Fruit fly (Drosophila melanogaster) whole organism, embryonic: ENCODE data around the gene Mipp2.

Experiments
- BEAF-32 ChIP-seq: fragments of 200-800 bp; sonication (Bioruptor generic); optimal IDR thresholded peaks from 3 replicates; lab custom pipeline; 2017; ENCODE audit warnings: missing biosample characterization, missing genetic modification characterization, mild to moderate bottlenecking, moderate library complexity, missing genetic modification reagents
- BtbVII ChIP-seq: fragments of 200-800 bp; sonication (Bioruptor generic); optimal IDR thresholded peaks from 3 replicates; lab custom pipeline; 2017; ENCODE audit warnings: missing biosample characterization, mild to moderate bottlenecking, missing genetic modification characterization
- CG10565 ChIP-seq: fragments of 200-800 bp; sonication (Bioruptor generic); optimal IDR thresholded peaks from 3 replicates; lab custom pipeline; 2016; ENCODE audit warnings: missing biosample characterization, mild to moderate bottlenecking, missing genetic modification characterization
- CG10654 ChIP-seq: fragments of 200-800 bp; sonication (Bioruptor generic); optimal IDR thresholded peaks from 2 replicates; lab custom pipeline; 2016; ENCODE audit warnings: missing biosample characterization, missing genetic modification characterization
- CG11093 ChIP-seq: fragments of 200-800 bp; sonication (Bioruptor generic); IDR thresholded peaks from 3 replicates; pipeline ENCODE4 v1.3.6; 2022; ENCODE audit warnings: missing biosample characterization, missing genetic modification characterization
- CG11696 ChIP-seq: fragments of 200-800 bp; sonication (Bioruptor generic); IDR thresholded peaks from 2 replicates; pipeline ENCODE4 v1.3.6; 2022; ENCODE audit warnings: missing biosample characterization, missing genetic modification characterization
- CG11723 ChIP-seq: fragments of 200-800 bp; sonication (Bioruptor generic); optimal IDR thresholded peaks from 2 replicates; lab custom pipeline; 2017; ENCODE audit warnings: missing biosample characterization, mild to moderate bottlenecking, missing genetic modification characterization
- CG12155 ChIP-seq: fragments of 200-800 bp; sonication (Bioruptor generic); optimal IDR thresholded peaks from 3 replicates; lab custom pipeline; 2016; ENCODE audit warnings: missing biosample characterization, missing genetic modification characterization
- CG1233 ChIP-seq: fragments of 200-800 bp; sonication (Bioruptor generic); optimal IDR thresholded peaks from 4 replicates; lab custom pipeline; 2018; ENCODE audit warnings: missing biosample characterization, mild to moderate bottlenecking, missing genetic modification characterization
- CG13296 ChIP-seq: fragments of 200-800 bp; sonication (Bioruptor generic); optimal IDR thresholded peaks from 3 replicates; lab custom pipeline; 2018; ENCODE audit warnings: missing biosample characterization, mild to moderate bottlenecking, missing genetic modification characterization
- CG14860 ChIP-seq: fragments of 200-800 bp; sonication (Bioruptor generic); IDR thresholded peaks from 3 replicates; pipeline ENCODE4 v1.3.6; 2022; ENCODE audit warnings: missing biosample characterization, missing genetic modification characterization; ENCODE audit not compliant: partially characterized antibody
- CG15696 ChIP-seq: fragments of 200-800 bp; sonication (Bioruptor generic); optimal IDR thresholded peaks from 2 replicates; lab custom pipeline; 2019; ENCODE audit warnings: missing biosample characterization, mild to moderate bottlenecking, missing genetic modification characterization, moderate library complexity
- CG16813 ChIP-seq: fragments of 200-800 bp; sonication (Bioruptor generic); IDR thresholded peaks from 3 replicates; pipeline ENCODE4 v1.3.6; 2022; ENCODE audit warnings: missing biosample characterization, missing genetic modification characterization; ENCODE audit not compliant: partially characterized antibody
- CG17186 ChIP-seq: fragments of 200-800 bp; sonication (Bioruptor generic); optimal IDR thresholded peaks from 3 replicates; lab custom pipeline; 2017; ENCODE audit warnings: missing biosample characterization, missing genetic modification reagents, missing genetic modification characterization
- CG17359 ChIP-seq: fragments of 200-800 bp; sonication (Bioruptor generic); optimal IDR thresholded peaks from 3 replicates; lab custom pipeline; 2018; ENCODE audit warnings: missing biosample characterization, mild to moderate bottlenecking, missing genetic modification characterization, moderate library complexity
- CG18011 ChIP-seq: fragments of 200-800 bp; sonication (Bioruptor generic); optimal IDR thresholded peaks from 2 replicates; lab custom pipeline; 2017; ENCODE audit warnings: missing biosample characterization, missing genetic modification characterization, mild to moderate bottlenecking, moderate library complexity, missing genotype
- CG2120 ChIP-seq: fragments of 200-800 bp; sonication (Bioruptor generic); optimal IDR thresholded peaks from 3 replicates; lab custom pipeline; 2016; ENCODE audit warnings: missing biosample characterization, missing genetic modification characterization
- CG33557 ChIP-seq: fragments of 200-800 bp; sonication (Bioruptor generic); optimal IDR thresholded peaks from 2 replicates; lab custom pipeline; 2019; ENCODE audit warnings: missing biosample characterization, mild to moderate bottlenecking, missing genetic modification characterization, moderate library complexity
- CG4360 ChIP-seq: fragments of 200-800 bp; sonication (Bioruptor generic); IDR thresholded peaks from 2 replicates; pipeline ENCODE4 v1.3.6; 2022; ENCODE audit warnings: missing biosample characterization, missing genetic modification characterization
- CG4730 ChIP-seq: fragments of 200-800 bp; sonication (Bioruptor generic); IDR thresholded peaks from 2 replicates; pipeline ENCODE4 v1.3.6; 2022; ENCODE audit warnings: missing biosample characterization, missing genetic modification characterization
- CG5245 ChIP-seq: fragments of 200-800 bp; sonication (Bioruptor generic); optimal IDR thresholded peaks from 3 replicates; lab custom pipeline; 2016; ENCODE audit warnings: missing biosample characterization, missing genetic modification characterization
- CG7556 ChIP-seq: fragments of 200-800 bp; sonication (Bioruptor generic); optimal IDR thresholded peaks from 2 replicates; lab custom pipeline; 2017; ENCODE audit warnings: missing biosample characterization, mild to moderate bottlenecking, missing genetic modification characterization
- CG8281 ChIP-seq: fragments of 200-800 bp; sonication (Bioruptor generic); optimal IDR thresholded peaks from 2 replicates; lab custom pipeline; 2018; ENCODE audit warnings: missing biosample characterization, mild to moderate bottlenecking, missing genetic modification characterization, moderate library complexity
- CG8359 ChIP-seq: fragments of 200-800 bp; sonication (Bioruptor generic); optimal IDR thresholded peaks from 2 replicates; lab custom pipeline; 2017; ENCODE audit warnings: missing biosample characterization, mild to moderate bottlenecking, missing genetic modification characterization, borderline replicate concordance
- CHES-1-like ChIP-seq: fragments of 200-800 bp; sonication (Bioruptor generic); optimal IDR thresholded peaks from 2 replicates; lab custom pipeline; 2016; ENCODE audit warnings: missing biosample characterization, missing genetic modification characterization
- Camta ChIP-seq: fragments of 200-800 bp; sonication (Bioruptor generic); optimal IDR thresholded peaks from 2 replicates; lab custom pipeline; 2016; ENCODE audit warnings: missing biosample characterization, missing genetic modification characterization
- CoRest ChIP-seq: fragments of 200-800 bp; sonication (Bioruptor generic); optimal IDR thresholded peaks from 3 replicates; lab custom pipeline; 2018; ENCODE audit warnings: missing biosample characterization, mild to moderate bottlenecking, missing genetic modification characterization, moderate library complexity
- Doc2 ChIP-seq: fragments of 200-800 bp; sonication (Bioruptor generic); IDR thresholded peaks from 2 replicates; pipeline ENCODE4 v1.3.6; 2022; ENCODE audit warnings: missing biosample characterization, missing genetic modification characterization
- E2f1 ChIP-seq: fragments of 200-800 bp; sonication (Bioruptor generic); IDR thresholded peaks from 2 replicates; pipeline ENCODE4 v1.3.6; 2022; ENCODE audit warnings: missing biosample characterization, missing genetic modification characterization
- HLHmδ ChIP-seq: fragments of 200-800 bp; sonication (Bioruptor generic); optimal IDR thresholded peaks from 2 replicates; lab custom pipeline; 2018; ENCODE audit warnings: missing biosample characterization, mild to moderate bottlenecking, missing genetic modification characterization, moderate library complexity
- Kr ChIP-seq: fragments of 200-800 bp; sonication (Bioruptor generic); optimal IDR thresholded peaks from 2 replicates; lab custom pipeline; 2017; ENCODE audit warnings: missing biosample characterization, mild to moderate bottlenecking, missing genetic modification characterization
- Meics ChIP-seq: fragments of 200-800 bp; sonication (Bioruptor generic); optimal IDR thresholded peaks from 2 replicates; lab custom pipeline; 2017; ENCODE audit warnings: missing biosample characterization, mild to moderate bottlenecking, missing genetic modification characterization
- Optix ChIP-seq: fragments of 200-800 bp; sonication (Bioruptor generic); IDR thresholded peaks from 3 replicates; pipeline ENCODE4 v1.3.6; 2022; ENCODE audit warnings: missing biosample characterization, missing genetic modification characterization
- Side ChIP-seq: fragments of 200-800 bp; sonication (Bioruptor generic); optimal IDR thresholded peaks from 2 replicates; lab custom pipeline; 2016; ENCODE audit warnings: missing biosample characterization, missing genetic modification characterization
- Ssrp ChIP-seq: fragments of 200-800 bp; sonication (Bioruptor generic); optimal IDR thresholded peaks from 2 replicates; lab custom pipeline; 2018; ENCODE audit warnings: missing biosample characterization, mild to moderate bottlenecking, missing genetic modification characterization, moderate library complexity
- al ChIP-seq: fragments of 200-800 bp; sonication (Bioruptor generic); IDR thresholded peaks from 2 replicates; pipeline ENCODE4 v1.3.6; 2022; ENCODE audit warnings: missing biosample characterization, missing genetic modification characterization
- bbx ChIP-seq: fragments of 200-800 bp; sonication (Bioruptor generic); IDR thresholded peaks from 2 replicates; pipeline ENCODE4 v1.3.6; 2022; ENCODE audit warnings: missing biosample characterization, missing genetic modification characterization; ENCODE audit not compliant: partially characterized antibody
- dm ChIP-seq: fragments of 200-800 bp; sonication (Bioruptor generic); optimal IDR thresholded peaks from 3 replicates; lab custom pipeline; 2016; ENCODE audit warnings: missing biosample characterization, missing genetic modification characterization
- gfzf ChIP-seq: fragments of 200-800 bp; sonication (Bioruptor generic); optimal IDR thresholded peaks from 2 replicates; lab custom pipeline; 2016; ENCODE audit warnings: missing biosample characterization, mild to moderate bottlenecking, missing genetic modification characterization, moderate library complexity
- her ChIP-seq: fragments of 200-800 bp; sonication (Bioruptor generic); optimal IDR thresholded peaks from 2 replicates; lab custom pipeline; 2016; ENCODE audit warnings: missing biosample characterization, missing genetic modification characterization
- kah ChIP-seq: fragments of 200-800 bp; sonication (Bioruptor generic); optimal IDR thresholded peaks from 2 replicates; lab custom pipeline; 2018; ENCODE audit warnings: missing biosample characterization, mild to moderate bottlenecking, missing genetic modification characterization
- lab ChIP-seq: fragments of 200-800 bp; sonication (Bioruptor generic); optimal IDR thresholded peaks from 3 replicates; lab custom pipeline; 2017; ENCODE audit warnings: missing biosample characterization, missing genetic modification characterization, mild to moderate bottlenecking, moderate library complexity, missing genetic modification reagents
- odd ChIP-seq: fragments of 200-800 bp; sonication (Bioruptor generic); optimal IDR thresholded peaks from 2 replicates; lab custom pipeline; 2017; ENCODE audit warnings: missing biosample characterization, mild to moderate bottlenecking, missing genetic modification characterization
- ro ChIP-seq: fragments of 200-800 bp; sonication (Bioruptor generic); IDR thresholded peaks from 2 replicates; pipeline ENCODE4 v1.3.6; 2022; ENCODE audit warnings: missing biosample characterization, missing genetic modification characterization
- sd ChIP-seq: fragments of 200-800 bp; sonication (Bioruptor generic); optimal IDR thresholded peaks from 3 replicates; lab custom pipeline; 2018; ENCODE audit warnings: missing biosample characterization, mild to moderate bottlenecking, missing genetic modification characterization, moderate library complexity
- sim ChIP-seq: fragments of 200-800 bp; sonication (Bioruptor generic); IDR thresholded peaks from 2 replicates; pipeline ENCODE4 v1.3.6; 2022; ENCODE audit warnings: missing biosample characterization, missing genetic modification characterization
- sisA ChIP-seq: fragments of 200-800 bp; sonication (Bioruptor generic); IDR thresholded peaks from 2 replicates; pipeline ENCODE4 v1.3.6; 2022; ENCODE audit warnings: missing biosample characterization, missing genetic modification characterization
- stwl ChIP-seq: fragments of 200-800 bp; sonication (Bioruptor generic); optimal IDR thresholded peaks from 3 replicates; lab custom pipeline; 2018; ENCODE audit warnings: missing biosample characterization, mild to moderate bottlenecking, missing genetic modification characterization, moderate library complexity
- yki ChIP-seq: fragments of >200 bp; optimal IDR thresholded peaks from 3 replicates; lab custom pipeline; 2018

Mipp2 gene

DNA sequence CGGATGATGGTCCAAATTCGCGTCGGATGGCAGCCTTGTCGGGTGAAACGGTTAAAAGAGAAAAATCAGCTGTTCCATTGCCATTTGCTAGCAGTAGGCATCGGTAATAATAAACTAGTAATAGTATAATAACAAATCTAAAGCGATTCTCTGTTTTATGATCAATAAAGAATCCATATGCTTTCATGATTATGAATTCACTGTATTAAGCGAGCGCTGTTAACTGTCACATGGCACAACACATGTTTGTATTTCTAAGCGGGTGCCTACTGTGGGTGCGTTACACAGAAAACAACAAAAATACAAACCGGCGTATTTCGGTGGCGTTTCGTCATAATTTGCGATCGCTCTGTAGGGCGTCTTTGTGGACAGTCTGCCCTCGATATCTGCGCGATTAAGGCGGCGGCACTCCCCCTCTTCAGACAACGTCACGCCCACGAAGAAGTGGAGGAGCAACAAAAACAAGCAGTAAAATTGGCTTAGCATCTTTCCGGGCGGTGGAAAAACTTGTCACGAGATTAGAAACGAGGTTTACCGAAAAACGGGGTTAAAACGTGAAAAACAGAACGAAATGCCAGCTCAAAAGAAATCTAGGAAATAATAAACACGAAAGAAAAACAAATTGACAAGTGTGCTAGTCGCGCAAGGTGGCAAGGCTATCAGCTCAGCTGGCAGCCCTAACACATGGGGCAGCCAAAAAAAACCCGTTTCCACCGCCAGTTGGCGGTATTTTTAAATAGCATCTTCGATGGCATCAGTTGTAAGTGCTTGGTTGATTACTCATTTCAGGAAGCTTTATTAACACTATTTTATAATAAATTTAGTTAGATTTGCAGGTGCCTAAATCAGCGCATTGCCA lies at the start of gene Mipp2, which contains the start of gene Nep1 (continued):
- TF ChIP-seq BEAF-32 (GFP tag; lab: Kevin White, UChicago) (peak; percentile 28), CG33557 (GFP tag; lab: Kevin White, UChicago) (no peak), CG7556 (GFP tag; lab: Kevin White, UChicago) (no peak), CG1233 (GFP tag; lab: Kevin White, UChicago) (peak; percentile 5), yki (lab: Kevin White, UChicago) (no peak), CG10565 (GFP tag; lab: Kevin White, UChicago) (no peak), sim (GFP tag; lab: Robert Waterston, UW) (no peak), odd (no peak), Meics (GFP tag; lab: Kevin White, UChicago) (peak; percentile 29), CG14860 (GFP tag; lab: Robert Waterston, UW) (no peak), CG18011 (GFP tag; lab: Kevin White, UChicago) (no peak), CG17359 (tag; lab: Kevin White, UChicago) (peak; percentile 11), Side (peak; percentile 13), lab (GFP tag; lab: Kevin White, UChicago) (no peak), CG15696 (no peak), kah (GFP tag; lab: Kevin White, UChicago) (no peak), CoRest (tag; lab: Kevin White, UChicago) (peak; percentile 34), stwl (tag; lab: Kevin White, UChicago) (no peak), CG8281 (no peak), CG13296 (peak; percentile 2), CG11696 (GFP tag; lab: Robert Waterston, UW) (no peak), Ssrp (tag; lab: Kevin White, UChicago) (no peak), gfzf (GFP tag; lab: Kevin White, UChicago) (no peak), bbx (GFP tag; lab: Robert Waterston, UW) (no peak), CG4360 (GFP tag; lab: Robert Waterston, UW) (0 out of 2 replicates have a peak, but pooled peaks have one; percentile 5), E2f1 (peak; percentile 51), ro (no peak), CG17186 (GFP tag; lab: Kevin White, UChicago) (no peak), her (GFP tag; lab: Kevin White, UChicago) (no peak), sd (tag; lab: Kevin White, UChicago) (no peak), sisA (no peak; the same call in none of the 2 replicates), CG2120 (GFP tag; lab: Kevin White, UChicago) (peak; percentile 72), CG11093 (GFP tag; lab: Robert Waterston, UW) (no peak), CG10654 (no peak), CG12155 (GFP tag; lab: Kevin White, UChicago) (peak; percentile 0), CG16813 (no peak), BtbVII (GFP tag; lab: Kevin White, UChicago) (peak; percentile 17), al (GFP tag; lab: Robert Waterston, UW) (0 out of 2 replicates have a peak, but pooled peaks have one; percentile 21), dm (GFP tag; lab: Kevin White, UChicago) (peak; percentile 1), CG5245 (no peak), Doc2 (GFP tag; lab: Robert Waterston, UW) (no peak), CG4730 (GFP tag; lab: Robert Waterston, UW) (0 out of 2 replicates have a peak, but pooled peaks have one; percentile 12), CG11723 (GFP tag; lab: Kevin White, UChicago) (no peak), Kr (GFP tag; lab: Kevin White, UChicago) (no peak), CG8359 (no peak), Camta (no peak), HLHmδ (no peak), CHES-1-like (GFP tag; lab: Kevin White, UChicago) (peak; percentile 40), Optix (GFP tag; lab: Robert Waterston, UW) (no peak)
